Worm (Caenorhabditis elegans): ENCODE results near the gene K02H11.9.

ce11 chrV:1531159-1531558, 5.7 kb downstream of the K02H11.9 start, which contains the start of gene K02H11.4:
- TF ChIP-seq ama-1 (optimal IDR thresholded peaks at IDR 0.05) = no peak
- no peak for TF ChIP-seq pes-1 (GFP tag; IDR thresholded peaks at IDR 0.05)
- TF ChIP-seq flt-1 (GFP tag; IDR thresholded peaks at IDR 0.05) = no peak
- TF ChIP-seq tra-4 (tag; optimal IDR thresholded peaks at IDR 0.05) = no peak
- no peak for TF ChIP-seq ets-7 (tag; optimal IDR thresholded peaks at IDR 0.05)
- TF ChIP-seq F13C5.2 (tag; optimal IDR thresholded peaks at IDR 0.05) = no peak
- TF ChIP-seq B0310.2 (tag; optimal IDR thresholded peaks at IDR 0.05) = no peak
- TF ChIP-seq hmg-4 (GFP tag; optimal IDR thresholded peaks at IDR 0.05) = no peak
- no peak for TF ChIP-seq tbx-37 (GFP tag; conservative IDR thresholded peaks at IDR 0.05)
- TF ChIP-seq ceh-36 (tag; optimal IDR thresholded peaks at IDR 0.05) = no peak
- TF ChIP-seq hmbx-1 (tag; optimal IDR thresholded peaks at IDR 0.05) = no peak
- TF ChIP-seq tbx-11 (GFP tag; IDR thresholded peaks at IDR 0.05) = no peak
- TF ChIP-seq hnd-1 (tag; optimal IDR thresholded peaks at IDR 0.05) = no peak
- TF ChIP-seq scrt-1 (GFP tag; IDR thresholded peaks at IDR 0.05) = no peak
